Worm (Caenorhabditis elegans) whole organism, early embryonic: Measurements from ENCODE around the gene srh-40.

Source experiments
- B0310.2 ChIP-seq: sonication (generic microtip); optimal IDR thresholded peaks from 2 replicates; lab custom pipeline; 2016; ENCODE audit warnings: mild to moderate bottlenecking, missing genetic modification characterization, missing compliant biosample characterization
- aly-1 ChIP-seq: sonication (generic microtip); optimal IDR thresholded peaks from 2 replicates; lab custom pipeline; 2016; ENCODE audit warnings: missing genetic modification characterization, missing compliant biosample characterization
- ama-1 ChIP-seq: fragments of 150-350 bp; optimal IDR thresholded peaks from 2 replicates; lab custom pipeline; 2014
- ceh-13 ChIP-seq: fragments of 200-800 bp; sonication (Bioruptor generic); optimal IDR thresholded peaks from 2 replicates; lab custom pipeline; 2018; ENCODE audit warnings: mild to moderate bottlenecking, missing genetic modification characterization, missing compliant biosample characterization
- scrt-1 ChIP-seq: fragments of 200-800 bp; sonication (Bioruptor generic); IDR thresholded peaks from 2 replicates; pipeline ENCODE4 v1.3.6; 2022; ENCODE audit warnings: missing genetic modification characterization, missing compliant biosample characterization
- tbx-37 ChIP-seq: fragments of 200-800 bp; sonication (Bioruptor generic); conservative IDR thresholded peaks from 2 replicates; pipeline ENCODE4 v1.3.6; 2022; ENCODE audit warnings: missing genetic modification reagents, missing genetic modification characterization, missing compliant biosample characterization

DNA sequence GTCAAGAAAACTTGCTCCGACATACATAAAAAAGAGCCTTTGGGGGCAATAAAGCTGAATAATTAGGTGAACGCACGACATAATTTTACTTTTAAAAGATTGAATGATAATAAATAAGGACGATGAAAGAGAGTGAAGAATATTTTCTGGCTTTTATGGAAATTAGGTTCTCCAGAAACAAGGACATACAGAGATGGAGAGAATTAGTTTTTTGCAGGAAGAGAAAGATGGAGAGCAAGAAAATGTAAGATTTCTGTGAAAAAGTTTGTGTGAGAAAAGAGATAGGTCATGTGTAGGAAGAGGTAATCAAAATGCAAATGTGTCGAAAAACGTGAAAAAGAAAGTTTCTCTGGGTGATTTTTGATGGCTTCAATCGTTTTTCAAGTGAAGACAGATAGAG, 41.4 kb downstream of the srh-40 start, which contains the start of gene pdfr-1:
- no peak for TF ChIP-seq aly-1
- no peak for TF ChIP-seq ama-1
- no peak for TF ChIP-seq B0310.2 (tag; lab: Kevin White, UChicago)
- no peak for TF ChIP-seq tbx-37
- no peak for TF ChIP-seq ceh-13 (GFP tag; lab: Kevin White, UChicago)
- no peak for TF ChIP-seq scrt-1
